Worm (Caenorhabditis elegans) whole organism, late embryonic: ENCODE data around the gene abts-2.

Experiments used
- F13H6.1 ChIP-seq: sonication (generic microtip); optimal IDR thresholded peaks from 2 replicates; lab custom pipeline; 2016; ENCODE audit warnings: missing genetic modification characterization, missing compliant biosample characterization
- K02D7.2 ChIP-seq: sonication (generic microtip); optimal IDR thresholded peaks from 2 replicates; lab custom pipeline; 2017; ENCODE audit warnings: mild to moderate bottlenecking, missing genetic modification characterization, missing compliant biosample characterization
- T23F11.4 ChIP-seq: fragments of 200-800 bp; sonication (Bioruptor generic); optimal IDR thresholded peaks from 2 replicates; lab custom pipeline; 2018; ENCODE audit warnings: mild to moderate bottlenecking, missing genetic modification characterization, missing compliant biosample characterization
- Y22D7AL.16 ChIP-seq: sonication (generic microtip); optimal IDR thresholded peaks from 2 replicates; lab custom pipeline; 2016; ENCODE audit warnings: missing genetic modification characterization, missing compliant biosample characterization
- ama-1 ChIP-seq: fragments of 150-350 bp; optimal IDR thresholded peaks from 2 replicates; lab custom pipeline; 2014
- ceh-14 ChIP-seq: sonication (generic microtip); optimal IDR thresholded peaks from 2 replicates; lab custom pipeline; 2016; ENCODE audit warnings: missing genotype, missing genetic modification characterization, missing compliant biosample characterization
- ceh-18 ChIP-seq: sonication (generic microtip); optimal IDR thresholded peaks from 2 replicates; lab custom pipeline; 2016; ENCODE audit warnings: missing genetic modification characterization, missing compliant biosample characterization
- ceh-19 ChIP-seq: fragments of 200-800 bp; sonication (Bioruptor generic); optimal IDR thresholded peaks from 2 replicates; lab custom pipeline; 2018; ENCODE audit warnings: mild to moderate bottlenecking, missing genetic modification characterization, missing compliant biosample characterization
- ceh-2 ChIP-seq: sonication (generic microtip); optimal IDR thresholded peaks from 2 replicates; lab custom pipeline; 2016; ENCODE audit warnings: missing genotype, missing genetic modification characterization, missing compliant biosample characterization
- ceh-24 ChIP-seq: sonication (generic microtip); optimal IDR thresholded peaks from 2 replicates; lab custom pipeline; 2016; ENCODE audit warnings: mild to moderate bottlenecking, missing genetic modification characterization, missing compliant biosample characterization
- ceh-30 ChIP-seq: fragments of 150-350 bp; optimal IDR thresholded peaks from 2 replicates; lab custom pipeline; 2014; ENCODE audit warnings: missing biosample characterization, missing genetic modification characterization
- ceh-31 ChIP-seq: sonication (generic microtip); optimal IDR thresholded peaks from 2 replicates; lab custom pipeline; 2016; ENCODE audit warnings: missing genetic modification characterization, missing compliant biosample characterization
- ceh-34 ChIP-seq: sonication (generic microtip); optimal IDR thresholded peaks from 2 replicates; lab custom pipeline; 2016; ENCODE audit warnings: mild to moderate bottlenecking, missing genetic modification characterization, missing compliant biosample characterization
- ceh-48 ChIP-seq: sonication (generic microtip); optimal IDR thresholded peaks from 2 replicates; lab custom pipeline; 2016; ENCODE audit warnings: missing genetic modification characterization, inconsistent platforms, missing compliant biosample characterization
- ceh-6 ChIP-seq: fragments of 200-800 bp; sonication (Bioruptor generic); optimal IDR thresholded peaks from 2 replicates; lab custom pipeline; 2018; ENCODE audit warnings: mild to moderate bottlenecking, missing genetic modification characterization, missing compliant biosample characterization
- ceh-9 ChIP-seq: sonication (generic microtip); optimal IDR thresholded peaks from 2 replicates; lab custom pipeline; 2016; ENCODE audit warnings: mild to moderate bottlenecking, missing genetic modification characterization, inconsistent platforms, missing compliant biosample characterization
- che-1 ChIP-seq: sonication (generic microtip); optimal IDR thresholded peaks from 2 replicates; lab custom pipeline; 2016; ENCODE audit warnings: mild to moderate bottlenecking, missing genetic modification characterization, missing compliant biosample characterization
- dmd-4 ChIP-seq: sonication (generic microtip); optimal IDR thresholded peaks from 2 replicates; lab custom pipeline; 2016; ENCODE audit warnings: borderline replicate concordance, missing genetic modification characterization, missing compliant biosample characterization
- dve-1 ChIP-seq: sonication (generic microtip); optimal IDR thresholded peaks from 2 replicates; lab custom pipeline; 2017; ENCODE audit warnings: antibody characterized with exemption, mild to moderate bottlenecking, missing genetic modification characterization, missing compliant biosample characterization
- elt-4 ChIP-seq: sonication (generic microtip); optimal IDR thresholded peaks from 2 replicates; lab custom pipeline; 2016; ENCODE audit warnings: missing genetic modification characterization, missing compliant biosample characterization
- eyg-1 ChIP-seq: sonication (generic microtip); optimal IDR thresholded peaks from 2 replicates; lab custom pipeline; 2016; ENCODE audit warnings: missing genotype, missing genetic modification characterization, missing compliant biosample characterization
- fkh-10 ChIP-seq: fragments of 150-350 bp; optimal IDR thresholded peaks from 2 replicates; lab custom pipeline; 2014; ENCODE audit warnings: missing biosample characterization, missing genetic modification reagents, missing genetic modification characterization
- fkh-6 ChIP-seq: sonication (generic microtip); optimal IDR thresholded peaks from 2 replicates; lab custom pipeline; 2016; ENCODE audit warnings: missing genetic modification characterization, missing compliant biosample characterization
- gmeb-2 ChIP-seq: sonication (generic microtip); optimal IDR thresholded peaks from 2 replicates; lab custom pipeline; 2016; ENCODE audit warnings: missing genetic modification characterization, inconsistent platforms, missing compliant biosample characterization
- hlh-13 ChIP-seq: fragments of 200-800 bp; sonication (Bioruptor generic); optimal IDR thresholded peaks from 2 replicates; lab custom pipeline; 2018; ENCODE audit warnings: mild to moderate bottlenecking, missing genetic modification characterization, missing compliant biosample characterization
- hlh-15 ChIP-seq: sonication (generic microtip); optimal IDR thresholded peaks from 2 replicates; lab custom pipeline; 2016; ENCODE audit warnings: missing genetic modification characterization, missing compliant biosample characterization
- hlh-30 ChIP-seq: sonication (generic microtip); optimal IDR thresholded peaks from 2 replicates; lab custom pipeline; 2017; ENCODE audit warnings: antibody characterized with exemption, missing genetic modification characterization, missing compliant biosample characterization; ENCODE audit not compliant: insufficient read depth
- hlh-6 ChIP-seq: sonication (generic microtip); optimal IDR thresholded peaks from 2 replicates; lab custom pipeline; 2016; ENCODE audit warnings: missing genotype, missing genetic modification characterization, missing compliant biosample characterization
- hlh-8 ChIP-seq: sonication (generic microtip); optimal IDR thresholded peaks from 2 replicates; lab custom pipeline; 2016; ENCODE audit warnings: missing genotype, missing genetic modification characterization, missing compliant biosample characterization
- lim-6 ChIP-seq: sonication (generic microtip); optimal IDR thresholded peaks from 2 replicates; lab custom pipeline; 2016; ENCODE audit warnings: missing genetic modification characterization, missing compliant biosample characterization
- madf-2 ChIP-seq: sonication (generic microtip); optimal IDR thresholded peaks from 2 replicates; lab custom pipeline; 2017; ENCODE audit warnings: missing genetic modification characterization, missing compliant biosample characterization
- nhr-11 ChIP-seq: fragments of 150-350 bp; optimal IDR thresholded peaks from 2 replicates; lab custom pipeline; 2014; ENCODE audit warnings: missing biosample characterization, missing genetic modification characterization
- nhr-232 ChIP-seq: sonication (generic microtip); optimal IDR thresholded peaks from 2 replicates; lab custom pipeline; 2016; ENCODE audit warnings: missing genetic modification characterization, missing compliant biosample characterization
- npax-4 ChIP-seq: sonication (generic microtip); optimal IDR thresholded peaks from 2 replicates; lab custom pipeline; 2016; ENCODE audit warnings: missing genetic modification characterization, missing compliant biosample characterization
- odd-2 ChIP-seq: sonication (generic microtip); optimal IDR thresholded peaks from 2 replicates; lab custom pipeline; 2017; ENCODE audit warnings: antibody characterized with exemption, mild to moderate bottlenecking, missing genetic modification characterization, missing compliant biosample characterization
- pat-9 ChIP-seq: fragments of 200-800 bp; sonication (Bioruptor generic); optimal IDR thresholded peaks from 2 replicates; lab custom pipeline; 2018; ENCODE audit warnings: mild to moderate bottlenecking, missing genetic modification characterization, moderate library complexity, missing compliant biosample characterization
- pax-1 ChIP-seq: fragments of 150-350 bp; optimal IDR thresholded peaks from 2 replicates; lab custom pipeline; 2014; ENCODE audit warnings: missing biosample characterization, missing genetic modification characterization
- pha-2 ChIP-seq: sonication (generic microtip); optimal IDR thresholded peaks from 2 replicates; lab custom pipeline; 2017; ENCODE audit warnings: mild to moderate bottlenecking, missing genetic modification characterization, missing compliant biosample characterization
- pha-4 ChIP-seq: fragments of 150-350 bp; optimal IDR thresholded peaks from 2 replicates; lab custom pipeline; 2018; ENCODE audit warnings: missing biosample characterization, missing genetic modification reagents, missing genetic modification characterization
- pqm-1 ChIP-seq: sonication (generic microtip); optimal IDR thresholded peaks from 2 replicates; lab custom pipeline; 2016; ENCODE audit warnings: missing genetic modification characterization, missing compliant biosample characterization
- pros-1 ChIP-seq: fragments of 150-350 bp; optimal IDR thresholded peaks from 2 replicates; lab custom pipeline; 2014; ENCODE audit warnings: missing biosample characterization, missing genetic modification reagents, missing genetic modification characterization
- ref-2 ChIP-seq: sonication (generic microtip); optimal IDR thresholded peaks from 2 replicates; lab custom pipeline; 2016; ENCODE audit warnings: missing genetic modification characterization, missing compliant biosample characterization
- syd-9 ChIP-seq: sonication (generic microtip); optimal IDR thresholded peaks from 2 replicates; lab custom pipeline; 2016; ENCODE audit warnings: mild to moderate bottlenecking, missing genetic modification characterization, moderate library complexity, missing compliant biosample characterization
- tbx-7 ChIP-seq: sonication (generic microtip); optimal IDR thresholded peaks from 2 replicates; lab custom pipeline; 2016; ENCODE audit warnings: missing genotype, missing genetic modification characterization, missing compliant biosample characterization
- ttx-3 ChIP-seq: sonication (generic microtip); optimal IDR thresholded peaks from 2 replicates; lab custom pipeline; 2016; ENCODE audit warnings: missing genetic modification reagents, missing genetic modification characterization, missing compliant biosample characterization
- unc-3 ChIP-seq, 2 experiments: fragments of 200-800 bp in 1 of 2; sonication (Bioruptor generic) in 1 of 2; sonication (generic microtip) in 1 of 2; conservative IDR thresholded peaks in 1 of 2; optimal IDR thresholded peaks in 1 of 2; 2 replicates each; pipeline versions ENCODE4 v1.3.6 to Lab custom; 2016 to 2022; ENCODE audit warnings: missing compliant biosample characterization in 2 of 2, missing genetic modification characterization in 2 of 2, missing genetic modification reagents in 1 of 2
- zip-5 ChIP-seq: sonication (generic microtip); optimal IDR thresholded peaks from 2 replicates; lab custom pipeline; 2016; ENCODE audit warnings: missing genetic modification characterization, missing compliant biosample characterization

The abts-2 gene

DNA sequence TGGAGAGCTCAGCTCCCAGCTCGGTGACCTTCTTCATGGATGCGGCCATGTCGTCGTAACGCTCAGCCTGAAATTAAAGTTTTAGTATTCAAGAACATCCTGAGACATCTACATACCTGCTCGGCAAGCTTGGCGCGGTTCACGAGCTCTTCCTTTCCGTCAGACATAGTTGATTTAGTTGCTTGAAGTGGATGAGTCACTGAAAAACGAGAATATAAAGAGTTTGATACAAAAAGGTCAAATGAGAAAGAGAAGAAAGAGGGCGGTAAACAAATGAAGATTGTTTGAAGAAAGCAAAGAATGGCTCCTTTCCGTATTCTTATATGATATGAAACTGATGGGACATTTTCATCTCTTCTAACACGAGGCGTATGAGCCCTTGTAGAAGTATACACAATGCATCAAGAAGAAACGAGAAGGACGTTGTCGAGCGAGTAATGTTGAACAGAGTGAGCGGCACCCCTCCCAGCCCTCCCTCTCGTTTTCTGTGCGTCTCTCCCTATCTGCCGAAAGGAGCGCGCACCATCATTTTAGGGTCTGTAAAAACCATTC, 19.8 kb downstream of the abts-2 start, which contains the start of gene ftt-2:
Gene ftt-2, minus strand, starts transcription at position 206 of the 552 bp plus-strand sequence.
- TF ChIP-seq hlh-8 (tag; lab: Kevin White, UChicago) (no peak), ama-1 (peak; percentile 5), tbx-7 (tag; lab: Kevin White, UChicago) (no peak), Y22D7AL.16 (tag; lab: Kevin White, UChicago) (no peak), unc-3 (GFP tag; conservative IDR thresholded peaks at IDR 0.05; lab: Robert Waterston, UW) (no peak), unc-3 (tag; optimal IDR thresholded peaks at IDR 0.05; lab: Kevin White, UChicago) (no peak)
- TF ChIP-seq, all 69 proteins: peak for 1

DNA sequence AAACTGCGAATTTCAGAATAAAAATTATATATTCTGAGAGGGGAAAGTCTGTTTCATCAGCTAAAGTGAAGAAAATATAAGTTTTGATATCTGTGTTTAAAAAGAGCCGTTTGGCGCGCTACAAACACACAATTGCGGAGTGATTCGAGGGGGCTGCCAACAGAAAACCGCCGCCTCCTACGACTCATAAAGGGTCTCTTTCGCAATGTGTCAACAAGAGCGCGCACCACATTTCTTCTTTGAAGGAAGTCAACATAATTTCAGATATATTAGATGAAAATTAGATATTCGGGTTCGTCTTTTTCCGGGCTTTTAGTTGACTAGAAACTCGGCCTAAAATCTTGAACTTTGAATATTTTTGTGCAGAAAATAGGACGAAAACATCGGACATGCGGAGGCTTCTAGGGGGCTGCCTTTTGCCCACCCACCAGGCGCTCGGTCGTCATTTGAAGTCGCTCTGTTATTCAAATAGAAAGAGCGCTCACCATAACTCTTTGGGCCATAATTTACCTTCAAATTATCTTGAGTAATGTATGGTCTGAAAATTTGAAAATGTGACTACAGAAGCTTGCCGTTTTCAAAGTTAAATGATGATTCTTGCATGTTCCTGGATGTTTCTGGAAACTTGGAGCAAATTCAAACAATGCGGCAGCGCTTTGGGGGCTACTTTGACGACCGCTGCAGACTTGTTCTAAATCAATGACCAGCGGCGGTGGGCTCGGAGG, 20.5 kb downstream of the abts-2 start:
- TF ChIP-seq Y22D7AL.16 (tag; lab: Kevin White, UChicago) (peak; percentile 97), eyg-1 (peak; percentile 92), fkh-10 (peak; percentile 95), dmd-4 (tag; lab: Kevin White, UChicago) (peak; percentile 86), fkh-6 (peak; percentile 49), pha-4 (tag; lab: Kevin White, UChicago) (no peak), nhr-11 (peak; percentile 99), elt-4 (tag; lab: Kevin White, UChicago) (no peak), ceh-34 (tag; lab: Kevin White, UChicago) (peak; percentile 100), ceh-24 (peak; percentile 98), hlh-13 (GFP tag; lab: Kevin White, UChicago) (peak; percentile 5), unc-3 (GFP tag; conservative IDR thresholded peaks at IDR 0.05; lab: Robert Waterston, UW) (no peak; the same call in 1 of the 2 replicates), unc-3 (tag; optimal IDR thresholded peaks at IDR 0.05; lab: Kevin White, UChicago) (peak; percentile 99), gmeb-2 (tag; lab: Kevin White, UChicago) (peak; percentile 75), pat-9 (tag; lab: Kevin White, UChicago) (peak; percentile 98), ceh-18 (tag; lab: Kevin White, UChicago) (peak; percentile 100), npax-4 (peak; percentile 45), ceh-14 (tag; lab: Kevin White, UChicago) (peak; percentile 99), zip-5 (peak; percentile 58), F13H6.1 (tag; lab: Kevin White, UChicago) (peak; percentile 98), hlh-6 (tag; lab: Kevin White, UChicago) (peak; percentile 62), ref-2 (tag; lab: Kevin White, UChicago) (peak; percentile 100), ama-1 (no peak), odd-2 (tag; lab: Kevin White, UChicago) (peak; percentile 89), pha-2 (peak; percentile 97), ceh-2 (peak; percentile 93), che-1 (tag; lab: Kevin White, UChicago) (peak; percentile 88), ceh-48 (peak; percentile 78), hlh-15 (tag; lab: Kevin White, UChicago) (peak; percentile 82), ceh-6 (peak; percentile 83), hlh-8 (tag; lab: Kevin White, UChicago) (peak; percentile 84), K02D7.2 (peak; percentile 96), madf-2 (tag; lab: Kevin White, UChicago) (peak; percentile 94), pros-1 (tag; lab: Kevin White, UChicago) (peak; percentile 77), T23F11.4 (GFP tag; lab: Kevin White, UChicago) (peak; percentile 99), syd-9 (peak; percentile 97), ceh-19 (peak; percentile 97), hlh-30 (peak; percentile 1), pax-1 (tag; lab: Kevin White, UChicago) (peak; percentile 94), pqm-1 (tag; lab: Kevin White, UChicago) (peak; percentile 94), ttx-3 (tag; lab: Kevin White, UChicago) (peak; percentile 93), ceh-9 (tag; lab: Kevin White, UChicago) (no peak), tbx-7 (tag; lab: Kevin White, UChicago) (peak; percentile 76), lim-6 (tag; lab: Kevin White, UChicago) (peak; percentile 60), ceh-31 (peak; percentile 96), nhr-232 (tag; lab: Kevin White, UChicago) (peak; percentile 40), dve-1 (tag; lab: Kevin White, UChicago) (peak; percentile 68), ceh-30 (tag; lab: Kevin White, UChicago) (peak; percentile 43)
